Fruit fly (Drosophila melanogaster) whole organism: ENCODE data around the gene Adsl.

Experiments
- psq ChIP-seq: fragments of >200 bp; optimal IDR thresholded peaks from 2 replicates; lab custom pipeline; 2017
- usp ChIP-seq: fragments of >200 bp; optimal IDR thresholded peaks from 2 replicates; lab custom pipeline; 2017; ENCODE audit warnings: missing biosample characterization, missing genetic modification characterization, mixed read lengths

DNA sequence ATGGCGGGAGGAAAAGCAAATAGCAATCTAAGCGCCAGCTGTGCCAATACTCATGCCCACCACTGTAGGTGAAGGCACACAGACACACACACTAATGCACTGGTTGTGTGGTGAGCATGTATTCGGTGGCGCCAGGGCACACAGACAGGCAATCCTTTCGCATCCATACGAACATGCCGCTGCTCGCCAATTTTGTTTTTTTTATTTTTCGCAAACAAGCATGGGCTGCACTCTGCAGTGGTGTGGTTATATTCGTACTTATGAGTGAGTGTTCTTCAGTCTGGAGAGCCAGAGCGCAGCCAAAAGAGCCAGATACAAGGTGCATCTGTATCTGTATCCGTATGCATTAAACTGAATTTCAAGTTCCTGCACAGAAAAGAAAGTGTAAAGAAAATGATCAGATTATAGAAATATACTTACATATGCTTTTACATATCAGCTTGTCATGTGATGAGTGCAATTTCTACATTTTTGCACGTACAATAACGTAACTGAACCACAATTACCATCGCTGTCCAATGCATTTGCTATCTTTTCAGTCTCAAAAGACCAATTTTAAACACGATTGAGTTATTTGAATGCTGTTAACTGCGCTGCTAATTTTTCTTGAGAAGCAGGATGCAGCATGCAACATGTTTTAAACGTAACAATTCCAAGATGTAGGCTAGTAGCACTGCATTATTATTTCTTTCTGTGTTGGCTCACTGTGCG, 38.3 kb upstream of the Adsl start:
- TF ChIP-seq psq (lab: Kevin White, UChicago) = no peak
- TF ChIP-seq usp (GFP tag; lab: Kevin White, UChicago) = no peak
